Fruit fly (Drosophila melanogaster): ENCODE results near the gene CG10859.

The CG10859 gene

DNA sequence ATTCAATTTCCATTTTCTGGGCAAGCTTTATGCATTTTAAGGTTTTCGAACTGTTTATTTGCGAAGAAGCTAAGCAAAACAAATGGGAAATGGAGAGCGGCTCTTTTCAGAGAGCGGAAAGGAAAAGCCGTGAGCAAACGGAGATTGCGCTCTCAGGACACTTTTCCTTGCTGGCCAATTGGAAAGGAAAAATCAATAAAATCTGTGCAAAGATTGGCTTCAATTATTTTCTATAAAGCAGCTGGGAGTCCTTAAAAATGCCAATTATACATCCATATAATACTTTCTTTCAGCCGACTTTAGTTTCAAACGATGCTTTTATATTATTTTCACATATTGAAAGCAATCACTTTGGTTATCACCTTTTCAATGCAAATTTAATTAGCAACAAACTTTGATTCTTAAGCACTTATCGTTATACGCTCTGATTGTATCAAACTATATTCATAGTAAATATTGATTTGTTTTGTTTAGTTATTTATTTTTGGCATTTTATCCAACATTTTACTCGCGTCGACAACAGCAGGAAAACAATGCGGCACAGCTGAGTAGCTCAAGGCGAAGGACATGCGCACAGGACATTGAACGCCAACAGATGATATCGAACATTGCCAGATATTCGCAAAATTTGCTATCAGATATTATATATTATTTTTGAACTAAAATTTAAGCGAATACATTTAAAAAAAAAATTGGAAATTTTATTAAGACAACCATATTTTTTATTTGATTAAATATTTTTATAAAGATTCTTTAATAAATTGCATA, 43.7 kb downstream of the CG10859 start, which contains the start of gene CG9395:
TSS of gene CG9395 (minus strand) at position 494 of the 768 bp plus-strand sequence.
- TF ChIP-seq topi (GFP tag; optimal IDR thresholded peaks at IDR 0.05), result no peak
- no peak for TF ChIP-seq Smox (GFP tag; optimal IDR thresholded peaks at IDR 0.05)
- TF ChIP-seq CG1621 (tag; optimal IDR thresholded peaks at IDR 0.05), result no peak
- no peak for TF ChIP-seq fkh (GFP tag; optimal IDR thresholded peaks at IDR 0.05)
- no peak for TF ChIP-seq Blimp-1 (GFP tag; optimal IDR thresholded peaks at IDR 0.05)
- no peak for TF ChIP-seq spab (GFP tag; optimal IDR thresholded peaks at IDR 0.05)
- no peak for TF ChIP-seq CG8119 (GFP tag; IDR thresholded peaks at IDR 0.05)
- no peak for TF ChIP-seq CG4318 (GFP tag; optimal IDR thresholded peaks at IDR 0.05)
- no peak for TF ChIP-seq Gug (GFP tag; IDR thresholded peaks at IDR 0.05)
- TF ChIP-seq CG6792 (GFP tag; optimal IDR thresholded peaks at IDR 0.05), result no peak
- TF ChIP-seq pdm3 (GFP tag; optimal IDR thresholded peaks at IDR 0.05), result no peak

DNA sequence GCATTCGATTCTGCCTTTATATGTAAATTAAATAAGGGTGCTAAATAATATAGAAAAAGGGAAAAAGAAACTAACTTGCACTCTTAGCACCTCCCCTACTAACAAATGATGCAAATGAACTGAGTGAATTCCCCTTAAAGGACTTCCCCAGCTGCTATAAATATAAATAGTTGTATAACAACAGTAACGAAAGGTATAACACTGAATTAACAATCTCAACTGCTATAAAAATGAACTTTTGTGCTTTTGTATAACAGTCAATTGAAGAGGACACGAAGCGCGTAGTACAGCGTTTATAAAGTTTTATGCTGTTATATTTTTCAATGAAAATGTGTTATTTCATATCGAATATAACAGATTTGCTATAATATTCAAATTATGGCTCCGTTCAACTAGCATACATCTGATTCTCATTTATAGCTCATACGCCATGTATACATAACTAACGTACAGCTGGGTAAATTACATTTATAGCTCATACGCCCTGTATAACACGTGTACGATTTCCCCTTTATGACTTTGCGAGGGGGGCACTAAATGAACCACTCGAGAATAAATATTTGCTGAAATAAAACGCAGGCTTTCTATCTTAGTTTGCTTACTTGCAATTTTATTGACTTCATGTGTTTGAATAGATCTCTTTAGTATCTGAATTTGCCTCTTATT, 49.1 kb downstream of the CG10859 start:
- TF ChIP-seq CG34406 (GFP tag; optimal IDR thresholded peaks at IDR 0.05), result no peak
- no peak for TF ChIP-seq CG8319 (GFP tag; optimal IDR thresholded peaks at IDR 0.05)
- TF ChIP-seq lz (GFP tag; optimal IDR thresholded peaks at IDR 0.05), result no peak
- peak; percentile 73 for TF ChIP-seq Eip78C (GFP tag)
- no peak for TF ChIP-seq CG16779 (tag; optimal IDR thresholded peaks at IDR 0.05)

DNA sequence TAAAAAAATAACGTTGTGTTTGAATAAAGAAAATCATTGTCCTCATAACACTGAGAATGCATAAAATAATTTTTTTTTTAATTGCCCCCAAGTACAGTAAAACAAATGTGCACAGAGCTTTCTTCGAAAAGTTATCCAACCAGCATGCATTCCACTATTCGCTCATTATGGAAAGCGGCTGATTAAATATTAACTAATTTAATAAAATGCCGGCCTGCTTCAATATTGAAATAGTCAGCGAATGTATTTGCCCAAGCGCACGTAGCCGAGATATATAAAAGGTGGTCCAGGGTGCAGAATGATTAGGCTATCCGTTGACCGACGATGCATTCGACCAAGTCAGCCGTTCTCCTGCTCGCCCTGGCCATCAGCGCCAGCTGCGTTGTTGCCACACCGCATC, 51.0 kb downstream of the CG10859 start, which contains the start of gene CG16826:
TSS of gene CG16826 (plus strand) at position 301 of the 400 bp plus-strand sequence.
- TF ChIP-seq salr (GFP tag; optimal IDR thresholded peaks at IDR 0.05), result no peak
- TF ChIP-seq CG10669 (GFP tag; optimal IDR thresholded peaks at IDR 0.05), result no peak
- no peak for TF ChIP-seq CG11762 (GFP tag; optimal IDR thresholded peaks at IDR 0.05; ENCODE audit: insufficient read depth)
- no peak for TF ChIP-seq Hr4 (GFP tag; optimal IDR thresholded peaks at IDR 0.05)
- TF ChIP-seq Sox102F (GFP tag; optimal IDR thresholded peaks at IDR 0.05), result no peak
- no peak for TF ChIP-seq CG10631 (GFP tag; optimal IDR thresholded peaks at IDR 0.05)
- no peak for TF ChIP-seq Eip75B (GFP tag; optimal IDR thresholded peaks at IDR 0.05)
- TF ChIP-seq CG34406 (GFP tag; optimal IDR thresholded peaks at IDR 0.05), result no peak
- TF ChIP-seq CG3919 (GFP tag; optimal IDR thresholded peaks at IDR 0.05), result no peak
- TF ChIP-seq Sox14 (GFP tag; optimal IDR thresholded peaks at IDR 0.05), result no peak
- no peak for TF ChIP-seq CG32006 (GFP tag; optimal IDR thresholded peaks at IDR 0.05)
- TF ChIP-seq net (GFP tag; optimal IDR thresholded peaks at IDR 0.05), result no peak
- no peak for TF ChIP-seq achi (GFP tag; optimal IDR thresholded peaks at IDR 0.05)
- TF ChIP-seq pdm3 (GFP tag; optimal IDR thresholded peaks at IDR 0.05), result no peak
- TF ChIP-seq fd85E (GFP tag; optimal IDR thresholded peaks at IDR 0.05), result no peak
- TF ChIP-seq Sox15 (GFP tag; optimal IDR thresholded peaks at IDR 0.05), result no peak
- TF ChIP-seq Met (GFP tag; optimal IDR thresholded peaks at IDR 0.05), result no peak
- no peak for TF ChIP-seq Ets21C (GFP tag; optimal IDR thresholded peaks at IDR 0.05)

Measured in whole organism, prepupa.